Worm (Caenorhabditis elegans): ENCODE results near the gene H04J21.4.

H04J21.4 gene

ce11 chrIII:2368424-2368823, at the start of gene H04J21.4:
TSS of gene H04J21.4 (minus strand) at chrIII:2368524.
- TF ChIP-seq npax-4 (tag; optimal IDR thresholded peaks at IDR 0.05) = no peak
- no peak for TF ChIP-seq ets-4 (tag; optimal IDR thresholded peaks at IDR 0.05)
- TF ChIP-seq mec-3 (tag; optimal IDR thresholded peaks at IDR 0.05; ENCODE audit: borderline replicate concordance) = no peak
- TF ChIP-seq madf-2 (tag; optimal IDR thresholded peaks at IDR 0.05) = no peak

- no peak for TF ChIP-seq unc-86 (tag; optimal IDR thresholded peaks at IDR 0.05)
- no peak for TF ChIP-seq ceh-31 (tag; optimal IDR thresholded peaks at IDR 0.05)
- no peak for TF ChIP-seq T23F11.4 (GFP tag; optimal IDR thresholded peaks at IDR 0.05)
- no peak for TF ChIP-seq K09A11.1 (tag; optimal IDR thresholded peaks at IDR 0.05; ENCODE audit: insufficient read depth)
- no peak for TF ChIP-seq syd-9 (tag; optimal IDR thresholded peaks at IDR 0.05)
- TF ChIP-seq mec-3 (tag; optimal IDR thresholded peaks at IDR 0.05; ENCODE audit: borderline replicate concordance) = no peak
- no peak for TF ChIP-seq C08G9.2 (tag; optimal IDR thresholded peaks at IDR 0.05)
- TF ChIP-seq ceh-2 (tag; optimal IDR thresholded peaks at IDR 0.05) = no peak
- TF ChIP-seq nhr-11 (tag; optimal IDR thresholded peaks at IDR 0.05) = no peak
- TF ChIP-seq odd-2 (tag; optimal IDR thresholded peaks at IDR 0.05) = no peak
Measured at ce11 chrIII:2410925-2411450, 42.7 kb upstream of the H04J21.4 start, which contains the start of gene mrpl-30. TSS of gene mrpl-30 (minus strand) at chrIII:2410975.

ce11 chrIII:2401126-2402123, 33.1 kb upstream of the H04J21.4 start, which contains the start of the genes cic-1 and strm-1:
TSS of gene cic-1 (minus strand) at chrIII:2401221.
TSS of gene strm-1 (plus strand) at chrIII:2402070.
- TF ChIP-seq nhr-232 (tag; optimal IDR thresholded peaks at IDR 0.05) (no peak), nfya-1 (tag; optimal IDR thresholded peaks at IDR 0.05) (peak; percentile 20), ceh-14 (tag; optimal IDR thresholded peaks at IDR 0.05) (no peak), unc-42 (tag; optimal IDR thresholded peaks at IDR 0.05) (peak; percentile 13), ceh-48 (tag; optimal IDR thresholded peaks at IDR 0.05) (peak; percentile 62)

- TF ChIP-seq pha-2 (tag; optimal IDR thresholded peaks at IDR 0.05) = no peak
- TF ChIP-seq ceh-31 (tag; optimal IDR thresholded peaks at IDR 0.05) = no peak
- TF ChIP-seq ceh-24 (tag; optimal IDR thresholded peaks at IDR 0.05) = no peak
- no peak for TF ChIP-seq sox-2 (GFP tag; IDR thresholded peaks at IDR 0.05)
- no peak for TF ChIP-seq hlh-6 (tag; optimal IDR thresholded peaks at IDR 0.05)
- no peak for TF ChIP-seq hlh-15 (tag; optimal IDR thresholded peaks at IDR 0.05)
- TF ChIP-seq ceh-22 (tag; optimal IDR thresholded peaks at IDR 0.05) = no peak
- no peak for TF ChIP-seq hlh-8 (tag; optimal IDR thresholded peaks at IDR 0.05)
- TF ChIP-seq hlh-30 (tag; optimal IDR thresholded peaks at IDR 0.05; ENCODE audit: insufficient read depth) = no peak
- TF ChIP-seq ahr-1 (tag; optimal IDR thresholded peaks at IDR 0.05) = no peak
- no peak for TF ChIP-seq hlh-13 (GFP tag; optimal IDR thresholded peaks at IDR 0.05)
- TF ChIP-seq pat-9 (tag; optimal IDR thresholded peaks at IDR 0.05) = no peak
- TF ChIP-seq eyg-1 (tag; optimal IDR thresholded peaks at IDR 0.05) = no peak
- TF ChIP-seq elt-4 (tag; optimal IDR thresholded peaks at IDR 0.05) = no peak
- no peak for TF ChIP-seq ttx-3 (tag; optimal IDR thresholded peaks at IDR 0.05)
- TF ChIP-seq gmeb-2 (tag; optimal IDR thresholded peaks at IDR 0.05) = no peak
- TF ChIP-seq rnt-1 (tag; optimal IDR thresholded peaks at IDR 0.05) = no peak
- TF ChIP-seq pros-1 (tag; optimal IDR thresholded peaks at IDR 0.05) = no peak
Measured at ce11 chrIII:2393666-2394154, 25.4 kb upstream of the H04J21.4 start.

All from whole organism, late embryonic.